Fruit fly (Drosophila melanogaster) whole organism, pupa: Measurements from ENCODE around the gene CG18731.
A peak's percentile ranks its signal among the peaks of the same experiment; 100 is the strongest.

Experiments
- CG10348 ChIP-seq: fragments of 200-800 bp; sonication (Bioruptor generic); IDR thresholded peaks from 2 replicates; pipeline ENCODE4 v1.3.6; 2022; ENCODE audit warnings: missing biosample characterization, missing genetic modification characterization
- CG12605 ChIP-seq: fragments of 200-800 bp; sonication (Bioruptor generic); IDR thresholded peaks from 2 replicates; pipeline ENCODE4 v1.3.6; 2022; ENCODE audit warnings: missing biosample characterization, missing genetic modification characterization
- CG13204 ChIP-seq: fragments of 200-800 bp; sonication (Bioruptor generic); optimal IDR thresholded peaks from 2 replicates; lab custom pipeline; 2018; ENCODE audit warnings: missing biosample characterization, mild to moderate bottlenecking, missing genetic modification characterization, moderate library complexity
- CG14655 ChIP-seq: fragments of 200-800 bp; sonication (Bioruptor generic); optimal IDR thresholded peaks from 3 replicates; lab custom pipeline; 2017; ENCODE audit warnings: mild to moderate bottlenecking, missing biosample characterization, missing genetic modification reagents, missing genetic modification characterization
- CG15710 ChIP-seq: fragments of 200-800 bp; sonication (Bioruptor generic); optimal IDR thresholded peaks from 2 replicates; lab custom pipeline; 2018; ENCODE audit warnings: missing biosample characterization, mild to moderate bottlenecking, missing genetic modification characterization, moderate library complexity
- CG17806 ChIP-seq: fragments of 200-800 bp; sonication (Bioruptor generic); optimal IDR thresholded peaks from 2 replicates; lab custom pipeline; 2018; ENCODE audit warnings: missing biosample characterization, mild to moderate bottlenecking, missing genetic modification characterization, moderate library complexity
- CG32121 ChIP-seq: fragments of 200-800 bp; sonication (Bioruptor generic); IDR thresholded peaks from 2 replicates; pipeline ENCODE4 v1.3.6; 2022; ENCODE audit warnings: missing biosample characterization, missing genetic modification characterization
- CG34367 ChIP-seq: fragments of 200-800 bp; sonication (Bioruptor generic); optimal IDR thresholded peaks from 2 replicates; lab custom pipeline; 2018; ENCODE audit warnings: missing biosample characterization, mild to moderate bottlenecking, missing genetic modification characterization
- CG4496 ChIP-seq: fragments of 200-800 bp; sonication (Bioruptor generic); IDR thresholded peaks from 3 replicates; pipeline ENCODE4 v1.3.6; 2022; ENCODE audit warnings: missing biosample characterization, missing genetic modification characterization
- CG8159 ChIP-seq: fragments of 200-800 bp; sonication (Bioruptor generic); optimal IDR thresholded peaks from 3 replicates; lab custom pipeline; 2018; ENCODE audit warnings: missing biosample characterization, mild to moderate bottlenecking, missing genetic modification characterization, moderate library complexity
- CG8301 ChIP-seq: fragments of 200-800 bp; sonication (Bioruptor generic); optimal IDR thresholded peaks from 2 replicates; lab custom pipeline; 2018; ENCODE audit warnings: missing biosample characterization, mild to moderate bottlenecking, missing genetic modification characterization
- CG9948 ChIP-seq: fragments of 200-800 bp; sonication (Bioruptor generic); optimal IDR thresholded peaks from 2 replicates; lab custom pipeline; 2018; ENCODE audit warnings: missing biosample characterization, mild to moderate bottlenecking, missing genetic modification characterization, moderate library complexity
- D1 ChIP-seq: fragments of 200-800 bp; sonication (Bioruptor generic); optimal IDR thresholded peaks from 2 replicates; lab custom pipeline; 2018; ENCODE audit warnings: missing biosample characterization, mild to moderate bottlenecking, missing genetic modification characterization, moderate library complexity
- EcR ChIP-seq: fragments of 200-800 bp; sonication (Bioruptor generic); optimal IDR thresholded peaks from 3 replicates; lab custom pipeline; 2019; ENCODE audit warnings: missing biosample characterization, missing genetic modification characterization, mild to moderate bottlenecking, moderate library complexity, missing genetic modification reagents
- Ets98B ChIP-seq: fragments of 200-800 bp; sonication (Bioruptor generic); IDR thresholded peaks from 2 replicates; pipeline ENCODE4 v1.3.6; 2022; ENCODE audit warnings: missing biosample characterization, missing genetic modification characterization
- Pif1A ChIP-seq: fragments of 200-800 bp; sonication (Bioruptor generic); optimal IDR thresholded peaks from 3 replicates; lab custom pipeline; 2016; ENCODE audit warnings: missing biosample characterization, missing genetic modification characterization
- Pif1B ChIP-seq: fragments of 200-800 bp; sonication (Bioruptor generic); optimal IDR thresholded peaks from 3 replicates; lab custom pipeline; 2016; ENCODE audit warnings: missing biosample characterization, missing genetic modification characterization
- Snoo ChIP-seq: fragments of 200-800 bp; sonication (Bioruptor generic); optimal IDR thresholded peaks from 3 replicates; lab custom pipeline; 2017; ENCODE audit warnings: missing biosample characterization, mild to moderate bottlenecking, missing genetic modification characterization, inconsistent platforms
- fd96Ca ChIP-seq: fragments of 200-800 bp; sonication (Bioruptor generic); IDR thresholded peaks from 3 replicates; pipeline ENCODE4 v1.3.6; 2022; ENCODE audit warnings: missing biosample characterization, missing genetic modification characterization
- gl ChIP-seq: fragments of 200-800 bp; sonication (Bioruptor generic); optimal IDR thresholded peaks from 2 replicates; lab custom pipeline; 2018; ENCODE audit warnings: missing biosample characterization, mild to moderate bottlenecking, missing genetic modification characterization
- rn ChIP-seq: fragments of 200-800 bp; sonication (Bioruptor generic); IDR thresholded peaks from 2 replicates; pipeline ENCODE4 v1.3.6; 2022; ENCODE audit warnings: missing biosample characterization, missing genetic modification characterization

CG18731 gene

DNA sequence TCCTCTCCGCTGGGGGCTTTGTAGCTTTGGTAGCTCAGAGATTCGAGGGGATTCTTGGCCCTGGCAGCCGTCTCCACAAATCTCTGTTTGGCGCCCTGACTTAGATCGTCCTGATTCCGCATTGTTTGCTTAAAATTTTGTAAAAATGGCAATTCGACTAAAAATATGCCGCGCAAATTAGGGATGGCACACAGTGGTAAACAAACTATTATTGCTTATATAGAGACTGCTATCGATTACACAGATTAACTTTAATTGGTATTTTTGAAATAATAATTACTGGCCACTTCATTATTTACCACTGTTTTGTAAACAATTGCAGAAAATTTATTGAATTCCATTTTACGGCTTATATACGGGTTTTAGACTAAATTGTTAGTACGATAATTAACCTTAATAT lies at the start of gene CG18731, which contains the start of gene Naa40:
Gene CG18731 (plus strand): TSS at position 283 of the 400 bp plus-strand sequence.
Gene Naa40 (minus strand): TSS at position 206 of the 400 bp plus-strand sequence.
- no peak for TF ChIP-seq CG8159 (tag; lab: Kevin White, UChicago)
- no peak for TF ChIP-seq rn (GFP tag; lab: Robert Waterston, UW)
- TF ChIP-seq CG4496 (GFP tag; lab: Robert Waterston, UW) = no peak
- no peak for TF ChIP-seq CG10348
- TF ChIP-seq CG12605 = no peak
- TF ChIP-seq CG8301 = no peak
- no peak for TF ChIP-seq D1 (tag; lab: Kevin White, UChicago)
- TF ChIP-seq Pif1A = no peak
- TF ChIP-seq Snoo = no peak
- TF ChIP-seq EcR = no peak
- no peak for TF ChIP-seq CG34367 (tag; lab: Kevin White, UChicago)
- TF ChIP-seq gl (tag; lab: Kevin White, UChicago) = no peak
- TF ChIP-seq Pif1B = no peak

- TF ChIP-seq rn (GFP tag; lab: Robert Waterston, UW) (no peak), CG32121 (GFP tag; lab: Robert Waterston, UW) (peak; percentile 64), CG8301 (no peak), D1 (tag; lab: Kevin White, UChicago) (no peak), Ets98B (GFP tag; lab: Robert Waterston, UW) (peak; percentile 72; the same call in 1 of the 2 replicates), Snoo (no peak), gl (tag; lab: Kevin White, UChicago) (no peak), Pif1B (no peak), fd96Ca (GFP tag; lab: Robert Waterston, UW) (peak; percentile 60; the same call in 2 of the 3 replicates), CG15710 (tag; lab: Kevin White, UChicago) (peak; percentile 55), CG8159 (tag; lab: Kevin White, UChicago) (peak; percentile 54), CG9948 (tag; lab: Kevin White, UChicago) (peak; percentile 47), CG13204 (no peak), EcR (no peak), CG14655 (no peak), CG17806 (tag; lab: Kevin White, UChicago) (peak; percentile 60), Pif1A (no peak), CG34367 (tag; lab: Kevin White, UChicago) (peak; percentile 27), CG12605 (no peak), CG4496 (GFP tag; lab: Robert Waterston, UW) (peak; percentile 64; the same call in 1 of the 3 replicates), CG10348 (no peak)
- TF ChIP-seq, all 21 proteins: peak for 9
Observed at dm6 chr3R:29675333-29675732, 49.5 kb upstream of the CG18731 start, which contains the start of the genes Bub3 and Cap-D2. Gene Bub3 (minus strand): TSS chr3R:29675421. Gene Cap-D2 (plus strand): TSS chr3R:29675651.

- TF ChIP-seq CG17806 (tag; lab: Kevin White, UChicago) = no peak
- TF ChIP-seq CG10348 = no peak
- no peak for TF ChIP-seq Ets98B (GFP tag; lab: Robert Waterston, UW)
- no peak for TF ChIP-seq Snoo
- no peak for TF ChIP-seq CG8301
- no peak for TF ChIP-seq CG4496 (GFP tag; lab: Robert Waterston, UW)
- no peak for TF ChIP-seq CG15710 (tag; lab: Kevin White, UChicago)
- TF ChIP-seq EcR = no peak
- no peak for TF ChIP-seq Pif1A
- no peak for TF ChIP-seq D1 (tag; lab: Kevin White, UChicago)
- TF ChIP-seq CG34367 (tag; lab: Kevin White, UChicago) = no peak
- TF ChIP-seq gl (tag; lab: Kevin White, UChicago) = no peak
- TF ChIP-seq CG12605 = no peak
- TF ChIP-seq CG8159 (tag; lab: Kevin White, UChicago) = no peak
- TF ChIP-seq rn (GFP tag; lab: Robert Waterston, UW) = no peak
Observed at dm6 chr3R:29681241-29681640, 43.6 kb upstream of the CG18731 start.

DNA sequence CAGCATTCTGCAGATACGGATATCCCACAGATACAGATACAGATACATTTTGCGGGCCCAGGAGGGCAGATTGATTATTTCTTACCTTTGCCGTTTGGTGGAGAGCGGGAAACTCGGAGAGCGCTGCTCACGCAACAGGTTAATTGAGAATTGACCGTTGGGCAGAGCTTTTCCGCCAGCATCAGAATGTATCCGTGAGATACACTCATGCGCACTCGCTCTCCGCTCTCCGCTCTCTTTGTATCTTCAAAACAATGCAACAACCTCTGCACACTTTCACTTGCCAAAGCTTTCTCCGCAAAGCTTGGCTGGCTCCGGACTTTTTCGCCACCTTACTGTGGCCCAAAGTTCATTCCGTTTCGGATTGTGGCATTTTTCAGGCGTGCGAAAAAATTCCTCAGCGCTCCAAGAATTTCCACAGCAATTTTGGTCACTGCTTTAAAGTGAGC lies 42.7 kb upstream of the CG18731 start, which contains the start of the genes CG7582 and Gycalpha99B:
Gene CG7582 (minus strand): TSS at position 127 of the 449 bp plus-strand sequence.
Gene Gycalpha99B (plus strand): TSS at position 352 of the 449 bp plus-strand sequence.
- TF ChIP-seq CG14655 (peak; percentile 32), EcR (peak; percentile 74), CG8159 (tag; lab: Kevin White, UChicago) (no peak), CG4496 (GFP tag; lab: Robert Waterston, UW) (peak; percentile 76), CG8301 (peak; percentile 44), Ets98B (GFP tag; lab: Robert Waterston, UW) (peak; percentile 64), Pif1B (no peak), CG32121 (GFP tag; lab: Robert Waterston, UW) (peak; percentile 30; the same call in 1 of the 2 replicates), D1 (tag; lab: Kevin White, UChicago) (no peak), fd96Ca (GFP tag; lab: Robert Waterston, UW) (no peak; the same call in 2 of the 3 replicates), CG10348 (no peak), CG12605 (peak; percentile 92)

DNA sequence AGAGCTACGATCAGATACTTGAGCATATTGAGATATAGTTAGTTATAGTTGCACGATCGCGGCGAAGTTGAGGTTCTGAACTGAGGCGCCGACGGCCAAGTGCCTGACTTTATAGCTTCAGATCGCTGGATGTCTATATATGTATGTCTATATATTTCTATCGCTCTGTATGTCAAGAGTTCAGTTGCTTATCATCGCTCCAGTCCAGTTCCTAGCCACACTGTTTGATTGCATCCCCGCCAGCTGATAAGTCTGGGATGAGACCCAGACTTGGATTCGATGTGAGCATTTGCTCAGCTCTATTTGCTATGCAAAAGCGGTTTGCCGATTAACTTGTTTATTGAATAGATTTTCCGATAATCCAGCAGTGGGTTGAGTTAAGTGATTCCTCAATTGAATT lies 38.1 kb upstream of the CG18731 start:
- no peak for TF ChIP-seq CG14655
- TF ChIP-seq CG13204 = no peak
- TF ChIP-seq CG15710 (tag; lab: Kevin White, UChicago) = no peak
- TF ChIP-seq CG17806 (tag; lab: Kevin White, UChicago) = no peak
- no peak for TF ChIP-seq CG4496 (GFP tag; lab: Robert Waterston, UW)
- TF ChIP-seq D1 (tag; lab: Kevin White, UChicago) = no peak

DNA sequence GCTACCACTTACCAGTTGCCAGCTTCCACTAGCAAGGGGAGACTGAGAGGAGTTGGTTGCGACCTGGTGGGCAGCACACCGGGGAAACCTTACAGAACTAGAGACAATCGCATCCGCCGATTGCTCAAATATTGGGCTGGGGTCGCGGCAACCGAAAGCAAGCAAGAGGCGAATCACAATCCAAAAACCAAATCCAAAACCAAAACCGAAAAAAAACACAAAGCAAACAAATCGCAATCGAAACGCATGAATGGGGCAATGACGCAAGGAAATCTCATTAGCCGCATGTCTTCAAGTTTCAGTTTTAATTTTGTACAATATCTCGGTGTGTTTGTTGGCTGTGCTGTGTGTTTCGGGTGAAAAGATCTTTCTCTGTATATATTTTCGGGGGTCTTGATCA lies 35.6 kb upstream of the CG18731 start, which contains the start of gene Obp99c:
Gene Obp99c (minus strand): TSS at position 101 of the 400 bp plus-strand sequence.
- no peak for TF ChIP-seq D1 (tag; lab: Kevin White, UChicago)
- TF ChIP-seq rn (GFP tag; lab: Robert Waterston, UW) = no peak
- no peak for TF ChIP-seq EcR
- no peak for TF ChIP-seq gl (tag; lab: Kevin White, UChicago)
- TF ChIP-seq Ets98B (GFP tag; lab: Robert Waterston, UW) = no peak
- no peak for TF ChIP-seq CG8159 (tag; lab: Kevin White, UChicago)
